Worm (Caenorhabditis elegans): Measurements from ENCODE around the gene nhr-8.

The nhr-8 gene

DNA sequence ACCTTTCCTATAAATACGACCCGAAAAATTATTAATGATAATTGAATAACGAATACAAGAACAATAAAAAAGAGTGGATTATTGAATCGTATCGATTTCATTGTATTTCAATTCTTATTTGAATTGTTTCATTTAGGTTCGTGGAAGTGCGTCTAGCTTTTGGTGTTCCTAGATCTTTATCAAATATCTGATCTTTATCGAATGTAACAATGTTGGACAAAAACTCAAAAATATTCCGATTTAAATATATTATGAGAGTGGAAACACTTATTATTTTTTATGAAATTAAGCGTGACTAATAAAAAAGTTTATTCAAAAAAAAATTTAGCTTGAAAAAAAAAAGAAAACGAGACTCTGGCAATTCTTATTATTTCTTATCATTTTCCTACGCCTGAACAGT lies 21.2 kb downstream of the nhr-8 start, which contains the start of the genes C50F7.9 and C50F7.3:
TSS of gene C50F7.9 (minus strand) at position 101 of the 400 bp plus-strand sequence.
TSS of gene C50F7.3 (plus strand) at position 370 of the 400 bp plus-strand sequence.
- TF ChIP-seq nfya-1 (tag; optimal IDR thresholded peaks at IDR 0.05; ENCODE audit: insufficient read depth), result no peak
- TF ChIP-seq ceh-16 (tag; optimal IDR thresholded peaks at IDR 0.05), result no peak
- TF ChIP-seq mml-1 (tag; optimal IDR thresholded peaks at IDR 0.05), result no peak
- TF ChIP-seq lin-39 (tag; optimal IDR thresholded peaks at IDR 0.05), result no peak
- no peak for TF ChIP-seq nhr-28 (tag; optimal IDR thresholded peaks at IDR 0.05)
- no peak for TF ChIP-seq nhr-43 (tag; optimal IDR thresholded peaks at IDR 0.05; ENCODE audit: poor library complexity, severe bottlenecking)
- TF ChIP-seq ceh-28 (tag; optimal IDR thresholded peaks at IDR 0.05), result no peak
- no peak for TF ChIP-seq ztf-4 (tag; optimal IDR thresholded peaks at IDR 0.05)
- no peak for TF ChIP-seq tbx-2 (tag; optimal IDR thresholded peaks at IDR 0.05)
- no peak for TF ChIP-seq unc-39 (tag; optimal IDR thresholded peaks at IDR 0.05)
- TF ChIP-seq snpc-4 (tag; optimal IDR thresholded peaks at IDR 0.05), result no peak
- TF ChIP-seq mdl-1 (tag; optimal IDR thresholded peaks at IDR 0.05), result no peak
- TF ChIP-seq nhr-11 (tag; optimal IDR thresholded peaks at IDR 0.05), result no peak

DNA sequence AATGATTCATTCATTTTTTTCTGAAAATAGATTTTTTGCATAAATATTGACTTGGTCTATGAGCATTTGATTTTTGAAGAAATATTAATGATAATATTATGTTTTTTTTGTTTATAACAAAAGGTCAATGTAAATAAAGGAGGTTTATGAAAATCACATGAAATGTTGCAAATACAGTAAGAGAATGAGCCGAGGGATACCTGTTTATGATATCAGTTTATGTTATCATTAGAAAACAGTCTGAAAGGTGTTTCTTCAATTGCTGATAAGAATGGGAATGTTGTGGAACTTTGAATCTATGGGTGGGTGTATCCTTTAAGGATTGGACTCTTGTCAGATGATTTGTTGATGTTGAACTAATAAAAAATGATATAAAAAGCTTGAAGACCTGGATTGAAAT lies 23.4 kb downstream of the nhr-8 start:
- no peak for TF ChIP-seq mml-1 (tag; optimal IDR thresholded peaks at IDR 0.05)
- no peak for TF ChIP-seq ama-1 (optimal IDR thresholded peaks at IDR 0.05)
- TF ChIP-seq hmg-11 (tag; optimal IDR thresholded peaks at IDR 0.05), result no peak
- TF ChIP-seq elt-3 (tag; optimal IDR thresholded peaks at IDR 0.05), result no peak
- no peak for TF ChIP-seq pqm-1 (tag; optimal IDR thresholded peaks at IDR 0.05)
- no peak for TF ChIP-seq elt-1 (tag; optimal IDR thresholded peaks at IDR 0.05)
- no peak for TF ChIP-seq lin-15B (tag; optimal IDR thresholded peaks at IDR 0.05)
- TF ChIP-seq R02D3.7 (tag; optimal IDR thresholded peaks at IDR 0.05), result no peak

DNA sequence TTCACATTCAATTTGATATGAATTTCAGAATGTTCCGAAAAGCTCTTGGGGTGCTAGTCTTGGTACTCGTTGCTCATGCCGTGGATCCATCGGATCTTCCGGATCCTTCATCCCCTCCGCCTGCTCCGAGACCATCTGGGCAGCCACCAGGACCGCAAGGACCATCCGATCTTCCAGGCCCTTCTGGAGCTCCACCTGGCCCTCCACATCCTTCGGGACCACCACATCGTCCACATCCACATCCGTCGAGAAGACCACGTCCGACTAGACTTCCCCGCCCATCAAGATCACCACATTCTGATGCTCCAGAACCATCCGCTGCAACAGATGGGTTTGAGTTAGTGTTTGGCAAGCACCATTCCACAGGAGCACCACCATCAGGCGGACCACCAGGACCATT lies 23.8 kb downstream of the nhr-8 start, which contains the start of gene clx-1:
TSS of gene clx-1 (plus strand) at position 30 of the 400 bp plus-strand sequence.
- TF ChIP-seq unc-62 (GFP tag; optimal IDR thresholded peaks at IDR 0.05) (no peak), daf-12 (tag; optimal IDR thresholded peaks at IDR 0.05) (no peak), ceh-16 (tag; optimal IDR thresholded peaks at IDR 0.05) (no peak), nhr-23 (tag; optimal IDR thresholded peaks at IDR 0.05) (no peak), mdl-1 (tag; optimal IDR thresholded peaks at IDR 0.05) (no peak), nhr-25 (tag; optimal IDR thresholded peaks at IDR 0.05) (no peak)

DNA sequence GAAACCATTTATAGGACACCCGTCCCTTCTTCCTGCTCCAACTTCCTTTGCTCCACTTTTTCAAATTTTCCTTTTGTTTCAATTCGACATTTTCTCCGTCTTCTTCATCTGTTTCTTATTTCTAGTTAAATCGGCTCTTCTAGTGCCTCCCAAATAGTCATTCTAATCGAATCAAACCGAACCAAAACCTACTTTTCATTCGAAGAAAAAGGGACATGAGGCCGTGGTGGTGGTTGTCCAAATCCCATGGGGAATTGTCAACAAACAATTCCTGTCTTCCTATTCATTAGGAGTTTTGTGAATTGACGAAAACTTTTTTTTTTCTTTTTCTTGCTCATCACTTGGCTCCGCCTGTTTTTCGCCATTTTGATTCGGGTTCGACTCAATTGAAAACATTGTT lies 25.8 kb downstream of the nhr-8 start:
- TF ChIP-seq lin-15B (tag; optimal IDR thresholded peaks at IDR 0.05) (no peak), nhr-11 (tag; optimal IDR thresholded peaks at IDR 0.05) (no peak), ceh-28 (tag; optimal IDR thresholded peaks at IDR 0.05) (no peak), elt-2 (tag; optimal IDR thresholded peaks at IDR 0.05) (no peak), elt-3 (tag; optimal IDR thresholded peaks at IDR 0.05) (no peak), ama-1 (optimal IDR thresholded peaks at IDR 0.05) (no peak), eor-1 (tag; optimal IDR thresholded peaks at IDR 0.05) (no peak), egl-27 (tag; optimal IDR thresholded peaks at IDR 0.05) (no peak), tbx-2 (tag; optimal IDR thresholded peaks at IDR 0.05) (no peak), nhr-76 (tag; optimal IDR thresholded peaks at IDR 0.05) (no peak), skn-1 (tag; optimal IDR thresholded peaks at IDR 0.05) (no peak)

- TF ChIP-seq nhr-76 (tag; optimal IDR thresholded peaks at IDR 0.05) (no peak), ama-1 (optimal IDR thresholded peaks at IDR 0.05) (no peak), nfya-1 (tag; optimal IDR thresholded peaks at IDR 0.05; ENCODE audit: insufficient read depth) (no peak), aly-2 (tag; optimal IDR thresholded peaks at IDR 0.05) (no peak), sea-2 (GFP tag; optimal IDR thresholded peaks at IDR 0.05) (no peak), nhr-28 (tag; optimal IDR thresholded peaks at IDR 0.05) (no peak), lsy-12 (tag; optimal IDR thresholded peaks at IDR 0.05) (no peak), fkh-10 (GFP tag; optimal IDR thresholded peaks at IDR 0.05) (no peak), snpc-4 (tag; optimal IDR thresholded peaks at IDR 0.05) (no peak), elt-1 (tag; optimal IDR thresholded peaks at IDR 0.05) (no peak), unc-62 (GFP tag; optimal IDR thresholded peaks at IDR 0.05) (no peak), lin-15B (tag; optimal IDR thresholded peaks at IDR 0.05) (no peak), pha-4 (tag; optimal IDR thresholded peaks at IDR 0.05) (no peak), tbx-2 (tag; optimal IDR thresholded peaks at IDR 0.05) (no peak), skn-1 (tag; optimal IDR thresholded peaks at IDR 0.05) (no peak), ceh-28 (tag; optimal IDR thresholded peaks at IDR 0.05) (no peak)
These were observed 32.8 kb downstream of the nhr-8 start, which contains the start of gene npr-35 for ce11 chrIV:7743539-7743938. TSS of gene npr-35 (plus strand) at chrIV:7743839.

All from whole organism, L3 larva.